Fruit fly (Drosophila melanogaster) whole organism, embryonic: ENCODE results near the gene CG18473.

Source experiments
- ATbp ChIP-seq: fragments of 200-800 bp; sonication (Bioruptor generic); optimal IDR thresholded peaks from 2 replicates; lab custom pipeline; 2017; ENCODE audit warnings: missing biosample characterization, mild to moderate bottlenecking, missing genetic modification characterization, missing genetic modification reagents
- Asciz ChIP-seq: fragments of 200-800 bp; sonication (Bioruptor generic); optimal IDR thresholded peaks from 2 replicates; lab custom pipeline; 2017; ENCODE audit warnings: missing biosample characterization, mild to moderate bottlenecking, missing genetic modification characterization, missing genetic modification reagents
- CG10366 ChIP-seq: fragments of 200-800 bp; sonication (Bioruptor generic); IDR thresholded peaks from 2 replicates; pipeline ENCODE4 v1.3.6; 2022; ENCODE audit warnings: missing biosample characterization, missing genetic modification characterization
- CG10654 ChIP-seq: fragments of 200-800 bp; sonication (Bioruptor generic); optimal IDR thresholded peaks from 2 replicates; lab custom pipeline; 2016; ENCODE audit warnings: missing biosample characterization, missing genetic modification characterization
- CG11456 ChIP-seq: fragments of 200-800 bp; sonication (Bioruptor generic); IDR thresholded peaks from 3 replicates; pipeline ENCODE4 v1.3.6; 2022; ENCODE audit warnings: missing biosample characterization, missing genetic modification characterization
- CG12155 ChIP-seq: fragments of 200-800 bp; sonication (Bioruptor generic); optimal IDR thresholded peaks from 3 replicates; lab custom pipeline; 2016; ENCODE audit warnings: missing biosample characterization, missing genetic modification characterization
- CG12659 ChIP-seq: fragments of 200-800 bp; sonication (Bioruptor generic); optimal IDR thresholded peaks from 3 replicates; lab custom pipeline; 2017; ENCODE audit warnings: mild to moderate bottlenecking, missing biosample characterization, missing genetic modification reagents, missing genetic modification characterization
- CG13123 ChIP-seq: fragments of 200-800 bp; sonication (Bioruptor generic); optimal IDR thresholded peaks from 2 replicates; lab custom pipeline; 2016; ENCODE audit warnings: missing biosample characterization, missing genetic modification characterization
- CG13296 ChIP-seq: fragments of 200-800 bp; sonication (Bioruptor generic); optimal IDR thresholded peaks from 3 replicates; lab custom pipeline; 2018; ENCODE audit warnings: missing biosample characterization, mild to moderate bottlenecking, missing genetic modification characterization
- CG15479 ChIP-seq: fragments of 200-800 bp; sonication (Bioruptor generic); optimal IDR thresholded peaks from 3 replicates; lab custom pipeline; 2019; ENCODE audit warnings: missing biosample characterization, mild to moderate bottlenecking, missing genetic modification characterization, moderate library complexity
- CG1602 ChIP-seq: fragments of 200-800 bp; sonication (Bioruptor generic); optimal IDR thresholded peaks from 3 replicates; lab custom pipeline; 2016; ENCODE audit warnings: missing biosample characterization, missing genetic modification characterization
- CG16813 ChIP-seq: fragments of 200-800 bp; sonication (Bioruptor generic); IDR thresholded peaks from 3 replicates; pipeline ENCODE4 v1.3.6; 2022; ENCODE audit warnings: missing biosample characterization, missing genetic modification characterization; ENCODE audit not compliant: partially characterized antibody
- CG17328 ChIP-seq: fragments of 200-800 bp; sonication (Bioruptor generic); IDR thresholded peaks from 2 replicates; pipeline ENCODE4 v1.3.6; 2022; ENCODE audit warnings: missing biosample characterization, missing genetic modification characterization
- CG17612 ChIP-seq: fragments of 200-800 bp; sonication (Bioruptor generic); IDR thresholded peaks from 2 replicates; pipeline ENCODE4 v1.3.6; 2022; ENCODE audit warnings: missing biosample characterization, missing genetic modification characterization
- CG17802 ChIP-seq: fragments of 200-800 bp; sonication (Bioruptor generic); optimal IDR thresholded peaks from 2 replicates; lab custom pipeline; 2018; ENCODE audit warnings: missing biosample characterization, mild to moderate bottlenecking, missing genetic modification characterization, moderate library complexity
- CG2129 ChIP-seq: fragments of 200-800 bp; sonication (Bioruptor generic); IDR thresholded peaks from 2 replicates; pipeline ENCODE4 v1.3.6; 2022; ENCODE audit warnings: missing biosample characterization, missing genetic modification characterization; ENCODE audit not compliant: partially characterized antibody
- CG3847 ChIP-seq: fragments of 200-800 bp; sonication (Bioruptor generic); IDR thresholded peaks from 2 replicates; pipeline ENCODE4 v1.3.6; 2022; ENCODE audit warnings: missing biosample characterization, missing genetic modification characterization
- CG5245 ChIP-seq: fragments of 200-800 bp; sonication (Bioruptor generic); optimal IDR thresholded peaks from 3 replicates; lab custom pipeline; 2016; ENCODE audit warnings: missing biosample characterization, missing genetic modification characterization
- CG6654 ChIP-seq: fragments of 200-800 bp; sonication (Bioruptor generic); optimal IDR thresholded peaks from 2 replicates; lab custom pipeline; 2017; ENCODE audit warnings: missing biosample characterization, mild to moderate bottlenecking, missing genetic modification characterization
- CG7928 ChIP-seq: fragments of 200-800 bp; sonication (Bioruptor generic); optimal IDR thresholded peaks from 2 replicates; lab custom pipeline; 2017; ENCODE audit warnings: missing biosample characterization, mild to moderate bottlenecking, missing genetic modification characterization
- CG9215 ChIP-seq: fragments of 200-800 bp; sonication (Bioruptor generic); IDR thresholded peaks from 2 replicates; pipeline ENCODE4 v1.3.6; 2022; ENCODE audit warnings: missing biosample characterization, missing genetic modification characterization
- ERR ChIP-seq: fragments of 200-800 bp; sonication (Bioruptor generic); optimal IDR thresholded peaks from 2 replicates; lab custom pipeline; 2016; ENCODE audit warnings: missing biosample characterization, missing genetic modification characterization
- Gsc ChIP-seq: fragments of 200-800 bp; sonication (Bioruptor generic); IDR thresholded peaks from 2 replicates; pipeline ENCODE4 v1.3.6; 2022; ENCODE audit warnings: missing biosample characterization, missing genetic modification characterization
- HLH4C ChIP-seq: fragments of 200-800 bp; sonication (Bioruptor generic); IDR thresholded peaks from 3 replicates; pipeline ENCODE4 v1.3.6; 2022; ENCODE audit warnings: missing biosample characterization, missing genetic modification characterization; ENCODE audit not compliant: partially characterized antibody
- Hey ChIP-seq: fragments of 200-800 bp; sonication (Bioruptor generic); optimal IDR thresholded peaks from 3 replicates; lab custom pipeline; 2018; ENCODE audit warnings: missing biosample characterization, mild to moderate bottlenecking, missing genetic modification characterization
- Lhr ChIP-seq: fragments of 200-800 bp; sonication (Bioruptor generic); optimal IDR thresholded peaks from 3 replicates; lab custom pipeline; 2017; ENCODE audit warnings: mild to moderate bottlenecking, missing biosample characterization, missing genetic modification reagents, missing genetic modification characterization
- Mrtf ChIP-seq: fragments of 200-800 bp; sonication (Bioruptor generic); IDR thresholded peaks from 3 replicates; pipeline ENCODE4 v1.3.6; 2022; ENCODE audit warnings: missing biosample characterization, missing genetic modification characterization
- NK7.1 ChIP-seq: fragments of 200-800 bp; sonication (Bioruptor generic); optimal IDR thresholded peaks from 3 replicates; lab custom pipeline; 2016; ENCODE audit warnings: missing biosample characterization, missing genetic modification characterization
- Ptx1 ChIP-seq: fragments of 200-800 bp; sonication (Bioruptor generic); IDR thresholded peaks from 2 replicates; pipeline ENCODE4 v1.3.6; 2022; ENCODE audit warnings: missing biosample characterization, missing genetic modification characterization
- Ssrp ChIP-seq: fragments of 200-800 bp; sonication (Bioruptor generic); optimal IDR thresholded peaks from 2 replicates; lab custom pipeline; 2018; ENCODE audit warnings: missing biosample characterization, mild to moderate bottlenecking, missing genetic modification characterization, moderate library complexity
- Taf1 ChIP-seq: fragments of 200-800 bp; sonication (Bioruptor generic); IDR thresholded peaks from 2 replicates; pipeline ENCODE4 v1.3.6; 2022; ENCODE audit warnings: missing biosample characterization, missing genetic modification characterization
- dmrt99B ChIP-seq: fragments of 200-800 bp; sonication (Bioruptor generic); optimal IDR thresholded peaks from 2 replicates; lab custom pipeline; 2018; ENCODE audit warnings: missing biosample characterization, mild to moderate bottlenecking, missing genetic modification characterization, moderate library complexity
- en ChIP-seq: fragments of 200-800 bp; sonication (Bioruptor generic); optimal IDR thresholded peaks from 2 replicates; lab custom pipeline; 2016; ENCODE audit warnings: missing biosample characterization, missing genetic modification characterization
- fd3F ChIP-seq: fragments of 200-800 bp; sonication (Bioruptor generic); optimal IDR thresholded peaks from 2 replicates; lab custom pipeline; 2018; ENCODE audit warnings: missing biosample characterization, mild to moderate bottlenecking, missing genetic modification characterization, moderate library complexity
- fru ChIP-seq: fragments of >200 bp; optimal IDR thresholded peaks from 2 replicates; lab custom pipeline; 2017
- gro ChIP-seq: fragments of 200-800 bp; sonication (Bioruptor generic); optimal IDR thresholded peaks from 2 replicates; lab custom pipeline; 2016; ENCODE audit warnings: missing biosample characterization, missing genetic modification characterization
- jigr1 ChIP-seq: fragments of 200-800 bp; sonication (Bioruptor generic); IDR thresholded peaks from 3 replicates; pipeline ENCODE4 v1.3.6; 2022; ENCODE audit warnings: missing biosample characterization, missing genetic modification characterization
- lola ChIP-seq, 3 experiments: fragments of >200 bp in 2 of 3; fragments of 200-800 bp in 1 of 3; sonication (Bioruptor generic) in 1 of 3; optimal IDR thresholded peaks; 2 replicates each; lab custom pipeline; 2017 to 2019; ENCODE audit warnings: missing biosample characterization in 3 of 3, missing genetic modification characterization in 3 of 3, mild to moderate bottlenecking in 1 of 3, moderate library complexity in 1 of 3
- mirr ChIP-seq: fragments of 200-800 bp; sonication (Bioruptor generic); optimal IDR thresholded peaks from 3 replicates; lab custom pipeline; 2018; ENCODE audit warnings: missing biosample characterization, mild to moderate bottlenecking, missing genetic modification characterization
- nau ChIP-seq: fragments of 200-800 bp; sonication (Bioruptor generic); optimal IDR thresholded peaks from 3 replicates; lab custom pipeline; 2017; ENCODE audit warnings: missing biosample characterization, mild to moderate bottlenecking, missing genetic modification characterization, missing genetic modification reagents
- peb ChIP-seq: fragments of 200-800 bp; sonication (Bioruptor generic); IDR thresholded peaks from 2 replicates; pipeline ENCODE4 v1.3.6; 2022; ENCODE audit warnings: missing biosample characterization, missing genetic modification characterization
- run ChIP-seq: fragments of 200-800 bp; sonication (Bioruptor generic); optimal IDR thresholded peaks from 3 replicates; lab custom pipeline; 2018; ENCODE audit warnings: missing biosample characterization, mild to moderate bottlenecking, missing genetic modification characterization
- salm ChIP-seq: fragments of 200-800 bp; sonication (Bioruptor generic); optimal IDR thresholded peaks from 2 replicates; lab custom pipeline; 2018; ENCODE audit warnings: missing biosample characterization, mild to moderate bottlenecking, missing genetic modification characterization
- schlank ChIP-seq: fragments of 200-800 bp; sonication (Bioruptor generic); optimal IDR thresholded peaks from 2 replicates; lab custom pipeline; 2018; ENCODE audit warnings: missing biosample characterization, mild to moderate bottlenecking, missing genetic modification characterization
- ssp ChIP-seq: fragments of 200-800 bp; sonication (Bioruptor generic); IDR thresholded peaks from 2 replicates; pipeline ENCODE4 v1.3.6; 2022; ENCODE audit warnings: missing biosample characterization, missing genetic modification characterization
- stc ChIP-seq: fragments of 200-800 bp; sonication (Bioruptor generic); IDR thresholded peaks from 2 replicates; pipeline ENCODE4 v1.3.6; 2022; ENCODE audit warnings: missing biosample characterization, missing genetic modification characterization
- sug ChIP-seq: fragments of 200-800 bp; optimal IDR thresholded peaks from 2 replicates; lab custom pipeline; 2019; ENCODE audit warnings: missing biosample characterization, mild to moderate bottlenecking, missing genetic modification characterization, moderate library complexity
- tgo ChIP-seq: fragments of 200-800 bp; sonication (Bioruptor generic); IDR thresholded peaks from 3 replicates; pipeline ENCODE4 v1.3.6; 2022; ENCODE audit warnings: missing biosample characterization, missing genetic modification characterization
- tio ChIP-seq: fragments of 200-800 bp; sonication (Bioruptor generic); optimal IDR thresholded peaks from 2 replicates; lab custom pipeline; 2017; ENCODE audit warnings: missing biosample characterization, missing genetic modification characterization, inconsistent platforms
- tll ChIP-seq, 2 experiments: fragments of 200-800 bp in 1 of 2; fragments of >200 bp in 1 of 2; sonication (Bioruptor generic) in 1 of 2; optimal IDR thresholded peaks; 2 replicates each; lab custom pipeline; 2017 to 2019; ENCODE audit warnings: missing biosample characterization in 2 of 2, missing genetic modification characterization in 2 of 2, mild to moderate bottlenecking in 1 of 2, moderate library complexity in 1 of 2
- vfl ChIP-seq: fragments of 200-800 bp; sonication (Bioruptor generic); optimal IDR thresholded peaks from 2 replicates; lab custom pipeline; 2016; ENCODE audit warnings: missing biosample characterization, missing genetic modification characterization

CG18473 gene

dm6 chr3R:9399951-9400392 lies 36.9 kb downstream of the CG18473 start, which contains the start of gene CG34117 (continued):
- peak; percentile 79 for TF ChIP-seq CG13296
- TF ChIP-seq sug = peak; percentile 83
- TF ChIP-seq Taf1 (GFP tag; lab: Robert Waterston, UW) = peak; percentile 52; the same call in 1 of the 2 replicates
- peak; percentile 92 for TF ChIP-seq CG11456 (GFP tag; lab: Robert Waterston, UW)
- TF ChIP-seq nau (GFP tag; lab: Kevin White, UChicago) = peak; percentile 54
- TF ChIP-seq CG5245 (GFP tag; lab: Kevin White, UChicago) = peak; percentile 64
- TF ChIP-seq run (tag; lab: Kevin White, UChicago) = peak; percentile 40
- TF ChIP-seq en (GFP tag; lab: Kevin White, UChicago) = no peak
- peak; percentile 71 for TF ChIP-seq ssp (GFP tag; lab: Robert Waterston, UW)
- no peak for TF ChIP-seq fru (lab: Kevin White, UChicago)
- TF ChIP-seq schlank (tag; lab: Kevin White, UChicago) = peak; percentile 54
- no peak for TF ChIP-seq CG6654
- peak; percentile 75 for TF ChIP-seq dmrt99B (tag; lab: Kevin White, UChicago)
- peak; percentile 16 for TF ChIP-seq ERR
- TF ChIP-seq tio (GFP tag; lab: Kevin White, UChicago) = peak; percentile 54
- TF ChIP-seq Asciz (GFP tag; lab: Kevin White, UChicago) = peak; percentile 39
- TF ChIP-seq CG13123 = peak; percentile 69
- peak; percentile 61 for TF ChIP-seq CG9215 (GFP tag; lab: Robert Waterston, UW)
- TF ChIP-seq mirr (GFP tag; lab: Kevin White, UChicago) = peak; percentile 17
- TF ChIP-seq Lhr (GFP tag; lab: Kevin White, UChicago) = peak; percentile 6
- TF ChIP-seq HLH4C = no peak
- TF ChIP-seq CG15479 = no peak
- peak; percentile 76 for TF ChIP-seq CG10654 (GFP tag; lab: Kevin White, UChicago)
- TF ChIP-seq CG17802 (tag; lab: Kevin White, UChicago) = no peak
- TF ChIP-seq NK7.1 (GFP tag; lab: Kevin White, UChicago) = no peak
- TF ChIP-seq salm (tag; lab: Kevin White, UChicago) = peak; percentile 67
- TF ChIP-seq lola (GFP tag; optimal IDR thresholded peaks at IDR 0.05; lab: Kevin White, UChicago) = peak in 1 of 3 experiments; percentile 67
- TF ChIP-seq peb (GFP tag; lab: Robert Waterston, UW) = 0 out of 2 replicates have a peak, but pooled peaks have one; percentile 16
- TF ChIP-seq CG12659 (GFP tag; lab: Kevin White, UChicago) = peak; percentile 84
- peak; percentile 81 for TF ChIP-seq CG3847
- TF ChIP-seq stc = peak; percentile 72
- TF ChIP-seq CG7928 (GFP tag; lab: Kevin White, UChicago) = no peak
- peak; percentile 68 for TF ChIP-seq fd3F (GFP tag; lab: Kevin White, UChicago)
- peak; percentile 78 for TF ChIP-seq CG1602 (GFP tag; lab: Kevin White, UChicago)
- TF ChIP-seq tgo (GFP tag; lab: Robert Waterston, UW) = peak; percentile 82
- peak; percentile 74 for TF ChIP-seq Ssrp (tag; lab: Kevin White, UChicago)
- peak; percentile 64 for TF ChIP-seq vfl (GFP tag; lab: Kevin White, UChicago)
- TF ChIP-seq CG17612 (GFP tag; lab: Robert Waterston, UW) = peak; percentile 5; the same call in 1 of the 2 replicates
- no peak for TF ChIP-seq Gsc (GFP tag; lab: Robert Waterston, UW)
- peak; percentile 88 for TF ChIP-seq CG17328 (GFP tag; lab: Robert Waterston, UW)
- no peak for TF ChIP-seq Hey
- TF ChIP-seq CG12155 (GFP tag; lab: Kevin White, UChicago) = peak; percentile 81
- TF ChIP-seq Mrtf (GFP tag; lab: Robert Waterston, UW) = peak; percentile 36; the same call in 2 of the 3 replicates
- peak; percentile 82 for TF ChIP-seq CG10366 (GFP tag; lab: Robert Waterston, UW)
- TF ChIP-seq CG2129 (GFP tag; lab: Robert Waterston, UW) = no peak
- no peak for TF ChIP-seq CG16813 (GFP tag; lab: Robert Waterston, UW)
- peak; percentile 50 for TF ChIP-seq gro (GFP tag; lab: Kevin White, UChicago)
- TF ChIP-seq ATbp (GFP tag; lab: Kevin White, UChicago) = peak; percentile 56
- TF ChIP-seq tll (GFP tag; optimal IDR thresholded peaks at IDR 0.05; lab: Kevin White, UChicago) = peak in 1 of 2 experiments; percentile 61
- no peak for TF ChIP-seq jigr1
- TF ChIP-seq Ptx1 (GFP tag; lab: Robert Waterston, UW) = peak; percentile 86
